Worm (Caenorhabditis elegans): ENCODE data around the gene R11A8.1.
"Not testable (repeated sequence)": the region's sequence is repeated elsewhere in the genome, so short reads cannot be mapped to it uniquely, and the experiment has no call there.

Gene R11A8.1

DNA sequence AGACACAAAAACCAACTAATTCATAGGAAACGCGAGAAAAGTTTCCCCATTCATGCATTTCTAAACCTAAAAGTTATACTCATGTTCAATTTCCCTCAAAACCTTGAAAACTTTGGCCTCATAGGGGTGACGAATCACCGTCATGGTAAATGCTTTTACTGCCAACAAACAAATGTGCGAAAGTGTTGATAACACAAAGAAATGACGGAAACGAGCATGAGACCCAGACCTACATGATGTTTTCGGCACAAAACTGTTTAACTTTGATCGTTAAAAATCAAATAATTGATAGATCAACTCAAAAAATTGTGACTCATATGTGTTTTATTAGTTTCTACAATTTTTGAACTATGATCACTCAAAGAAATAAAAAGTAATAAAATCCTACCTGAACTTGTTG, 25.1 kb downstream of the R11A8.1 start:
- no peak for TF ChIP-seq klf-2 (GFP tag; conservative IDR thresholded peaks at IDR 0.05)
- no peak for TF ChIP-seq flt-1 (GFP tag; IDR thresholded peaks at IDR 0.05)
- no peak for TF ChIP-seq cog-1 (tag; optimal IDR thresholded peaks at IDR 0.05)
- TF ChIP-seq ztf-23 (GFP tag; IDR thresholded peaks at IDR 0.05), result no peak
- no peak for TF ChIP-seq tab-1 (GFP tag; IDR thresholded peaks at IDR 0.05)
- TF ChIP-seq ztf-29 (GFP tag; IDR thresholded peaks at IDR 0.05), result no peak
- no peak for TF ChIP-seq T22C8.4 (GFP tag; IDR thresholded peaks at IDR 0.05)
- no peak for TF ChIP-seq ref-1 (GFP tag; conservative IDR thresholded peaks at IDR 0.05)
- TF ChIP-seq med-1 (GFP tag; optimal IDR thresholded peaks at IDR 0.05; ENCODE audit: insufficient read depth), result no peak

ce11 chrIV:10330962-10331361, 26.0 kb downstream of the R11A8.1 start:
- no peak for TF ChIP-seq ztf-29 (GFP tag; IDR thresholded peaks at IDR 0.05)
- TF ChIP-seq T22C8.4 (GFP tag; IDR thresholded peaks at IDR 0.05), result no peak
- no peak for TF ChIP-seq med-1 (GFP tag; optimal IDR thresholded peaks at IDR 0.05; ENCODE audit: insufficient read depth)
- TF ChIP-seq ref-1 (GFP tag; conservative IDR thresholded peaks at IDR 0.05), result no peak
- TF ChIP-seq cog-1 (tag; optimal IDR thresholded peaks at IDR 0.05), result no peak
- no peak for TF ChIP-seq flt-1 (GFP tag; IDR thresholded peaks at IDR 0.05)
- peak; percentile 62; the same call in 1 of the 2 replicates for TF ChIP-seq klf-2 (GFP tag; conservative IDR thresholded peaks at IDR 0.05)
- TF ChIP-seq tab-1 (GFP tag; IDR thresholded peaks at IDR 0.05), result no peak
- 0 out of 2 replicates have a peak, but pooled peaks have one; percentile 39 for TF ChIP-seq ztf-23 (GFP tag; IDR thresholded peaks at IDR 0.05)

DNA sequence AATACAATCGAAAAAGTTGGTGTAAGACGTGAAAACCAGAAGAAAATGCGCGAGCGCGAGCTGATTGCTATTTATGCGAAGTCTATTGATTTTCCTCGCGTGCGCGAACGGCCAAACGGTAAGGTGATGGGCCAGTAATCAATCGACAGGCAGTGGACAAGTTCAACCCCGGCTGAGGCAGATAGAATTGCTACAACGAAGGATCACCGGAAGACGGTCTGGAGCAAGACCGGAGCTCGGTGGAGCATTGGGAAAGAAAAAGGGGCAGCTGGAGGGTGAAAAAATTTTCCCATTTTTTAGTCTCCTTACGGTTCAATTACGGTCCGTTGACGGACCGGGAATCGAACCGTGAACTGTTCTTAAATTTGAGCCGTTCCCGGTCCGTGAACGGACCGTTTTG, 33.6 kb downstream of the R11A8.1 start:
- 0 out of 2 replicates have a peak, but pooled peaks have one; percentile 52 for TF ChIP-seq tab-1 (GFP tag; IDR thresholded peaks at IDR 0.05)

DNA sequence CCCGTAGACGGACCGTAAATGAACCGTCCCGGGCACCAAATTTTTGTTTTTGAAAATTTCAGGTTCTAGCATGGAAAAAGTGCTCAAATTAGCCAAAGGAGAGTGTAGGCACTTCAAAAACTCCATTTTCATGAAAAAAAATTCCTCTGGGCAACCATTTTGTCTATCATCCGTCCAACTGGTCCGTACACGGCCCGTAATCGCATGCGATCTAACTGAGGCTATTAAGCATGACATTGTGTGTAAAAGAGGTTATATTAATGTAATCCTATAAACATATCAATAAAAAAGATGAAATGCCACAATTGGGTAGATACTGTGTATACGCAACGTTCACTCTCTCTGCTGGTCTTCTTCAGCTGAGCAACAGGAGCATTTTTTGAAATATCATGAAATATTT, 34.3 kb downstream of the R11A8.1 start, which contains the start of gene R09E10.1:
R09E10.1 (minus strand) TSS at position 101 of the 400 bp plus-strand sequence.
- TF ChIP-seq ztf-29 (GFP tag; IDR thresholded peaks at IDR 0.05); med-1 (GFP tag; optimal IDR thresholded peaks at IDR 0.05; ENCODE audit: insufficient read depth); ref-1 (GFP tag; conservative IDR thresholded peaks at IDR 0.05): not testable (repeated sequence)

- TF ChIP-seq ref-1 (GFP tag; conservative IDR thresholded peaks at IDR 0.05), result no peak
- no peak for TF ChIP-seq ztf-29 (GFP tag; IDR thresholded peaks at IDR 0.05)
- TF ChIP-seq ztf-23 (GFP tag; IDR thresholded peaks at IDR 0.05), result no peak
- no peak for TF ChIP-seq T22C8.4 (GFP tag; IDR thresholded peaks at IDR 0.05)
- TF ChIP-seq klf-2 (GFP tag; conservative IDR thresholded peaks at IDR 0.05), result no peak
- no peak for TF ChIP-seq flt-1 (GFP tag; IDR thresholded peaks at IDR 0.05)
- TF ChIP-seq tab-1 (GFP tag; IDR thresholded peaks at IDR 0.05), result no peak
- TF ChIP-seq med-1 (GFP tag; optimal IDR thresholded peaks at IDR 0.05; ENCODE audit: insufficient read depth), result no peak
- TF ChIP-seq cog-1 (tag; optimal IDR thresholded peaks at IDR 0.05), result no peak
Measured at ce11 chrIV:10318199-10318598, 38.8 kb downstream of the R11A8.1 start, which contains the start of gene R09E10.2. TSS of gene R09E10.2 (minus strand) at chrIV:10318299.

ce11 chrIV:10313565-10313964, 43.4 kb downstream of the R11A8.1 start, which contains the start of gene acs-18:
TSS of gene acs-18 (minus strand) at chrIV:10313665.
- no peak for TF ChIP-seq flt-1 (GFP tag; IDR thresholded peaks at IDR 0.05)

ce11 chrIV:10311115-10311514, 45.9 kb downstream of the R11A8.1 start:
- TF ChIP-seq ztf-23 (GFP tag; IDR thresholded peaks at IDR 0.05) (no peak), flt-1 (GFP tag; IDR thresholded peaks at IDR 0.05) (no peak)

ce11 chrIV:10310329-10310728, 46.6 kb downstream of the R11A8.1 start, which contains the start of gene R09E10.8:
TSS of gene R09E10.8 (minus strand) at chrIV:10310429.
- TF ChIP-seq cog-1 (tag; optimal IDR thresholded peaks at IDR 0.05), result no peak
- no peak for TF ChIP-seq flt-1 (GFP tag; IDR thresholded peaks at IDR 0.05)
- no peak for TF ChIP-seq ztf-23 (GFP tag; IDR thresholded peaks at IDR 0.05)
- no peak for TF ChIP-seq T22C8.4 (GFP tag; IDR thresholded peaks at IDR 0.05)
- no peak for TF ChIP-seq klf-2 (GFP tag; conservative IDR thresholded peaks at IDR 0.05)
- TF ChIP-seq med-1 (GFP tag; optimal IDR thresholded peaks at IDR 0.05; ENCODE audit: insufficient read depth), result no peak
- no peak for TF ChIP-seq tab-1 (GFP tag; IDR thresholded peaks at IDR 0.05)
